Worm (Caenorhabditis elegans) whole organism, early embryonic: ENCODE data around the gene unc-96.

ENCODE experiments used
- B0310.2 ChIP-seq: sonication (generic microtip); optimal IDR thresholded peaks from 2 replicates; lab custom pipeline; 2016; ENCODE audit warnings: mild to moderate bottlenecking, missing genetic modification characterization, missing compliant biosample characterization
- F13C5.2 ChIP-seq: sonication (generic microtip); optimal IDR thresholded peaks from 2 replicates; lab custom pipeline; 2017; ENCODE audit warnings: mild to moderate bottlenecking, missing genetic modification characterization, inconsistent platforms, missing compliant biosample characterization
- aly-1 ChIP-seq: sonication (generic microtip); optimal IDR thresholded peaks from 2 replicates; lab custom pipeline; 2016; ENCODE audit warnings: missing genetic modification characterization, missing compliant biosample characterization
- ama-1 ChIP-seq: fragments of 150-350 bp; optimal IDR thresholded peaks from 2 replicates; lab custom pipeline; 2014
- ceh-13 ChIP-seq: fragments of 200-800 bp; sonication (Bioruptor generic); optimal IDR thresholded peaks from 2 replicates; lab custom pipeline; 2018; ENCODE audit warnings: mild to moderate bottlenecking, missing genetic modification characterization, missing compliant biosample characterization
- ceh-36 ChIP-seq: sonication (generic microtip); optimal IDR thresholded peaks from 2 replicates; lab custom pipeline; 2016; ENCODE audit warnings: missing genetic modification characterization, inconsistent platforms, missing compliant biosample characterization
- ets-7 ChIP-seq: sonication (generic microtip); optimal IDR thresholded peaks from 2 replicates; lab custom pipeline; 2016; ENCODE audit warnings: missing genotype, missing genetic modification characterization, missing compliant biosample characterization
- flt-1 ChIP-seq: fragments of 200-800 bp; sonication (Bioruptor generic); IDR thresholded peaks from 2 replicates; pipeline ENCODE4 v1.3.6; 2022; ENCODE audit warnings: missing genetic modification characterization, missing compliant biosample characterization
- hmbx-1 ChIP-seq: sonication (generic microtip); optimal IDR thresholded peaks from 2 replicates; lab custom pipeline; 2016; ENCODE audit warnings: mild to moderate bottlenecking, missing genetic modification characterization, missing compliant biosample characterization
- hmg-4 ChIP-seq: fragments of 200-800 bp; sonication (Bioruptor generic); optimal IDR thresholded peaks from 2 replicates; lab custom pipeline; 2018; ENCODE audit warnings: mild to moderate bottlenecking, missing genetic modification characterization, missing compliant biosample characterization
- hnd-1 ChIP-seq: sonication (generic microtip); optimal IDR thresholded peaks from 2 replicates; lab custom pipeline; 2016; ENCODE audit warnings: missing genetic modification characterization, missing compliant biosample characterization
- pes-1 ChIP-seq: fragments of 200-800 bp; sonication (Bioruptor generic); IDR thresholded peaks from 2 replicates; pipeline ENCODE4 v1.3.6; 2022; ENCODE audit warnings: missing genetic modification reagents, missing genetic modification characterization, missing compliant biosample characterization
- scrt-1 ChIP-seq: fragments of 200-800 bp; sonication (Bioruptor generic); IDR thresholded peaks from 2 replicates; pipeline ENCODE4 v1.3.6; 2022; ENCODE audit warnings: missing genetic modification characterization, missing compliant biosample characterization
- sea-1 ChIP-seq: fragments of 200-800 bp; sonication (Bioruptor generic); conservative IDR thresholded peaks from 2 replicates; pipeline ENCODE4 v1.3.6; 2022; ENCODE audit warnings: missing genetic modification characterization, missing compliant biosample characterization
- tbx-11 ChIP-seq: fragments of 200-800 bp; sonication (Bioruptor generic); IDR thresholded peaks from 2 replicates; pipeline ENCODE4 v1.3.6; 2022; ENCODE audit warnings: missing genetic modification characterization, missing compliant biosample characterization
- tbx-37 ChIP-seq: fragments of 200-800 bp; sonication (Bioruptor generic); conservative IDR thresholded peaks from 2 replicates; pipeline ENCODE4 v1.3.6; 2022; ENCODE audit warnings: missing genetic modification reagents, missing genetic modification characterization, missing compliant biosample characterization
- tra-4 ChIP-seq: sonication (generic microtip); optimal IDR thresholded peaks from 2 replicates; lab custom pipeline; 2017; ENCODE audit warnings: missing genetic modification characterization, missing compliant biosample characterization

unc-96 gene

DNA sequence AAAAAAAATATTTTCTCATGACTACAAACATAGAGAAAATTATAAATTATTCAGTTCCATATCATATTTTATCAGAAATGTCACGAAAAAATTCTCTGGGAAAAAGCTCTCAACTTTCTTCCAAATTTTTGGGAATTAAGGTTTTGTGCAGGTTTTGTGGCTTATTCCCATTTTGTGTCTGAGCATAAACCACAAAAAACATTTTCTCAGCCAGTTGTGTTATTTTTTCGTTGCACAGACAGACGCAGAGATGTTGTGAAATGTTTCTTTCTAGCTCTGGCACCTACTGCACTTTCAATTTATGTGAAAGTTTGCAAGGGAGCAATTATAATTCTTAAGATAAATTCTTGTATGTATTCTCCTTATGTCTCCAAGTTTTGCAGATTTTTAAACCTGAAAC lies 46.0 kb downstream of the unc-96 start:
- TF ChIP-seq hmbx-1 (tag; lab: Kevin White, UChicago): no peak
- TF ChIP-seq flt-1: no peak
- no peak for TF ChIP-seq ceh-13 (GFP tag; lab: Kevin White, UChicago)
- TF ChIP-seq aly-1 (tag; lab: Kevin White, UChicago): no peak
- TF ChIP-seq tra-4: no peak
- TF ChIP-seq tbx-37: no peak
- TF ChIP-seq pes-1: no peak
- TF ChIP-seq hnd-1 (tag; lab: Kevin White, UChicago): no peak
- no peak for TF ChIP-seq B0310.2 (tag; lab: Kevin White, UChicago)
- no peak for TF ChIP-seq F13C5.2 (tag; lab: Kevin White, UChicago)
- no peak for TF ChIP-seq scrt-1 (GFP tag; lab: Robert Waterston, UW)
- no peak for TF ChIP-seq ets-7 (tag; lab: Kevin White, UChicago)
- TF ChIP-seq tbx-11: no peak

DNA sequence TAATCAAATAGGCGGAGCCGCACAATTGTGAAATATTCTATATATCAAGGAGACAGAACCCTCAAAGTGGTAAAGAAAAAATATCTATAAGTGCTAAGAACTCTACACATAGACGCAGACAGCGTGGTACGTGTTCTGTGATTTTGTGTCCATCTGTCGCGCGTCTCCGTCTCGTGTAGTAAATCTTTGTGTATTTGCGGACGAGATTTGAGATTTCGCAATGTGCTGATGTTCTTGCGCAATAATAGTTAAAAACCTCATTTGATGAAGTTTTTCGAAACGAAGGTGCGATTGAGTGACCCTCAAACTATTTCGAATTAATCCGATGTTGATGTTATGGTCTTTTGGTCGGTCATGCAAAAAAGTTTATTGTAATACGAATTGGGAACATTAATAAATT lies 47.8 kb downstream of the unc-96 start:
- TF ChIP-seq ceh-13 (GFP tag; lab: Kevin White, UChicago) (no peak), tra-4 (no peak), F13C5.2 (tag; lab: Kevin White, UChicago) (peak; percentile 50), hmg-4 (GFP tag; lab: Kevin White, UChicago) (no peak), ceh-36 (tag; lab: Kevin White, UChicago) (no peak), hnd-1 (tag; lab: Kevin White, UChicago) (no peak)

ce11 chrX:572601-573000 lies 48.5 kb downstream of the unc-96 start, which contains the start of gene mrp-2:
TSS of gene mrp-2 (minus strand) at chrX:572701.
- no peak for TF ChIP-seq ama-1 (lab: Kevin White, UChicago)
- no peak for TF ChIP-seq sea-1 (GFP tag; lab: Robert Waterston, UW)
- no peak for TF ChIP-seq flt-1
- no peak for TF ChIP-seq pes-1
- TF ChIP-seq ceh-36 (tag; lab: Kevin White, UChicago): no peak
- no peak for TF ChIP-seq F13C5.2 (tag; lab: Kevin White, UChicago)
- TF ChIP-seq tbx-37: no peak
- TF ChIP-seq ets-7 (tag; lab: Kevin White, UChicago): no peak
- no peak for TF ChIP-seq hmg-4 (GFP tag; lab: Kevin White, UChicago)
- TF ChIP-seq tra-4: no peak
- no peak for TF ChIP-seq ceh-13 (GFP tag; lab: Kevin White, UChicago)
- no peak for TF ChIP-seq B0310.2 (tag; lab: Kevin White, UChicago)

DNA sequence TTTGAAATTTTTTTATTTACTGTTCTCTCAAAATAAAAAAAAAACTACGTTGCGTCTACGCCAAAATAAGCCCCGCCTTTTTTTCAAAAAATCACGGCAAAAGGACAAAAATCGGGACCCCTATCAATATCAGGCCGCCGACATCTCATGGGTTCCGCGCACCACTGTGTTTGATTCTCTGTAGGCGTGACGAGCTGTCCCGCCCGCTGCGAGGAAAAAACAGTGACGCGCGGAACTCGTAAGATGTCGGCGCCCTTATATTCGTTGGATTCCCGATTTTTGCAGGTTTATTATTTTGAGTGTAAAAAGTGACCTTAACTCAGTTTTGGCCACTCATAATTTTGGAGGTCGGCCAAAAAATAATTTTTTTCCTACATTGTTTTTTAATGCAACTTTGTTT lies 49.7 kb downstream of the unc-96 start:
- TF ChIP-seq tbx-37: no peak
- no peak for TF ChIP-seq scrt-1 (GFP tag; lab: Robert Waterston, UW)
- no peak for TF ChIP-seq sea-1 (GFP tag; lab: Robert Waterston, UW)
- TF ChIP-seq tbx-11: no peak
- no peak for TF ChIP-seq hnd-1 (tag; lab: Kevin White, UChicago)
- no peak for TF ChIP-seq ets-7 (tag; lab: Kevin White, UChicago)
- no peak for TF ChIP-seq flt-1
- TF ChIP-seq ceh-36 (tag; lab: Kevin White, UChicago): no peak
- no peak for TF ChIP-seq B0310.2 (tag; lab: Kevin White, UChicago)
- no peak for TF ChIP-seq pes-1
- no peak for TF ChIP-seq ceh-13 (GFP tag; lab: Kevin White, UChicago)
- no peak for TF ChIP-seq tra-4
- no peak for TF ChIP-seq hmg-4 (GFP tag; lab: Kevin White, UChicago)
- TF ChIP-seq aly-1 (tag; lab: Kevin White, UChicago): no peak
- no peak for TF ChIP-seq ama-1 (lab: Kevin White, UChicago)
- TF ChIP-seq F13C5.2 (tag; lab: Kevin White, UChicago): no peak
- TF ChIP-seq hmbx-1 (tag; lab: Kevin White, UChicago): no peak
